Worm (Caenorhabditis elegans): ENCODE data around the gene svh-1.
A peak's percentile ranks its signal among the peaks of the same experiment; 100 is the strongest.

DNA sequence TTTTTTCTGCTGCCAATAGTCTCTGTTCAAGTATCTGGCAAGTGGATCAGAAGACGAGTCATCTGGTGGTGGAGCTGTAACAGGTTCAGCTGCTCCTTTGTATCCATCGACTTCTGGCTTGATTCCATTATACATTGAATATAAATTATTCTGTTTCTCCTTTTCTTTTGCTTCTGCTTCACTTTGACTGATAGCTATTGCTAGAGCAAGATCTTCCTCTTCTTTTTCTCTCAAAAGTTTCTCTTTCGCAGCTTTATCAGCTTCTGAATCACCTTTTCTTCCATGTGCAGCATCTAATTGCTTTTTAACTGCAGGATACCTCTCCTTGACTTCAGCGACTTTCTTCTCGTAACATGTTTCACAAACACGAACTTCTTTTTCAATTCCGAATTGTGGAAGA, 2.9 kb upstream of the svh-1 start:
- TF ChIP-seq nhr-111 (GFP tag; optimal IDR thresholded peaks at IDR 0.05): no peak
- TF ChIP-seq nhr-237 (tag; optimal IDR thresholded peaks at IDR 0.05): no peak
- no peak for TF ChIP-seq lsy-2 (tag; optimal IDR thresholded peaks at IDR 0.05)
- no peak for TF ChIP-seq ama-1 (optimal IDR thresholded peaks at IDR 0.05)
- TF ChIP-seq ceh-28 (tag; optimal IDR thresholded peaks at IDR 0.05): no peak
- TF ChIP-seq lin-1 (GFP tag; IDR thresholded peaks at IDR 0.05): no peak
- no peak for TF ChIP-seq dpl-1 (GFP tag; optimal IDR thresholded peaks at IDR 0.05)
- no peak for TF ChIP-seq mxl-2 (GFP tag; conservative IDR thresholded peaks at IDR 0.05)
- TF ChIP-seq vab-7 (GFP tag; IDR thresholded peaks at IDR 0.05): no peak
- no peak for TF ChIP-seq ceh-62 (tag; optimal IDR thresholded peaks at IDR 0.05)
- no peak for TF ChIP-seq zag-1 (tag; optimal IDR thresholded peaks at IDR 0.05)
- no peak for TF ChIP-seq nhr-77 (tag; optimal IDR thresholded peaks at IDR 0.05)
- TF ChIP-seq unc-62 (GFP tag; optimal IDR thresholded peaks at IDR 0.05 in 1 of 2): peak in 1 of 2 experiments; percentile 96
- no peak for TF ChIP-seq unc-62 (tag; optimal IDR thresholded peaks at IDR 0.05)

Data from whole organism, L4 larva.